Fruit fly (Drosophila melanogaster): Measurements from ENCODE around the gene CG11248.
A peak's percentile ranks its signal among the peaks of the same experiment; 100 is the strongest.

CG11248 gene

DNA sequence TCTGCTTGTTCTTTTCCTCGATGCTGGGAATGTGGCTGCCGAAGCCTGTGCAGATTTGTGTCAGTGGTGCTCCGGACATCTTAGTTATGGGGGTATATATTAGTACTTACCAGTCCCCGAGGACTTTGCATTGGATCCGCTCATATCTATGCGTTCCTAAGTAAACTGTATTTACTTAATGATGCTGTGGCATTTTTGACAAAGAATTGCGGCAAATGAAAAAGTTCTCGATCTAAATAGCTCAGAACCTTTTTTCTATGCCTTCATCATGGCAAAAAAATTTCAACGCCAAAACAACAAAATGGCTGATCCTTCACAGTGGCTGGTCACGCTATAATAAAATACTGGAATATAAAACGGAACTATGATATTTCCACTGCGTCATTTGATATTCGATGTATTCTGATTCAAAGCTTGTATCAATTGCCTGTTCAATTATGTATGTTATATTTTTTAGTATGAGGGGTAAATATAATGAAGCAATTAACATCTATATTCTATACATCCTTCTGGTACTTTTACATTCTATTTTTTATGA is 45.6 kb upstream of the CG11248 start, which contains the start of gene MED1 (continued):
- TF ChIP-seq CG31365 (tag; optimal IDR thresholded peaks at IDR 0.05) (no peak), ro (GFP tag; IDR thresholded peaks at IDR 0.05) (no peak), Atf3 (GFP tag; optimal IDR thresholded peaks at IDR 0.05) (no peak), nmo (GFP tag; optimal IDR thresholded peaks at IDR 0.05) (peak; percentile 37), pum (GFP tag; optimal IDR thresholded peaks at IDR 0.05) (no peak), mam (GFP tag; optimal IDR thresholded peaks at IDR 0.05) (peak; percentile 6), Side (GFP tag; optimal IDR thresholded peaks at IDR 0.05) (no peak), Gug (GFP tag; IDR thresholded peaks at IDR 0.05) (no peak), dati (GFP tag; IDR thresholded peaks at IDR 0.05) (no peak), dysf (GFP tag; IDR thresholded peaks at IDR 0.05) (peak; percentile 36; the same call in 1 of the 3 replicates), Oaz (GFP tag; IDR thresholded peaks at IDR 0.05) (no peak), gfzf (GFP tag; optimal IDR thresholded peaks at IDR 0.05) (peak; percentile 75), slou (GFP tag; optimal IDR thresholded peaks at IDR 0.05) (no peak), hb (GFP tag; IDR thresholded peaks at IDR 0.05; ENCODE audit: partially characterized antibody) (no peak), CG30020 (tag; optimal IDR thresholded peaks at IDR 0.05) (peak; percentile 92), CG10565 (GFP tag; optimal IDR thresholded peaks at IDR 0.05) (no peak), Ravus (GFP tag; IDR thresholded peaks at IDR 0.05) (no peak), CG31441 (GFP tag; IDR thresholded peaks at IDR 0.05) (no peak), crp (GFP tag; optimal IDR thresholded peaks at IDR 0.05) (no peak), CG4404 (GFP tag; IDR thresholded peaks at IDR 0.05) (no peak), pho (GFP tag; optimal IDR thresholded peaks at IDR 0.05) (no peak), CG1792 (GFP tag; optimal IDR thresholded peaks at IDR 0.05) (no peak), sqz (GFP tag; optimal IDR thresholded peaks at IDR 0.05) (no peak), Hmx (GFP tag; optimal IDR thresholded peaks at IDR 0.05) (no peak), BtbVII (GFP tag; optimal IDR thresholded peaks at IDR 0.05) (no peak), CG9817 (tag; optimal IDR thresholded peaks at IDR 0.05) (peak; percentile 24), pros (GFP tag; optimal IDR thresholded peaks at IDR 0.05) (no peak), Hsf (GFP tag; optimal IDR thresholded peaks at IDR 0.05) (peak; percentile 2), slbo (GFP tag; IDR thresholded peaks at IDR 0.05) (0 out of 2 replicates have a peak, but pooled peaks have one; percentile 39), Ssrp (tag; optimal IDR thresholded peaks at IDR 0.05) (peak; percentile 22), dmrt11E (tag; optimal IDR thresholded peaks at IDR 0.05) (peak; percentile 5), CG15514 (GFP tag; optimal IDR thresholded peaks at IDR 0.05) (peak; percentile 49), CG30431 (GFP tag; optimal IDR thresholded peaks at IDR 0.05) (no peak), grau (tag; optimal IDR thresholded peaks at IDR 0.05) (peak; percentile 15), danr (GFP tag; IDR thresholded peaks at IDR 0.05) (no peak), Mes4 (GFP tag; optimal IDR thresholded peaks at IDR 0.05) (no peak), CG10979 (tag; optimal IDR thresholded peaks at IDR 0.05) (peak; percentile 0), CHES-1-like (GFP tag; optimal IDR thresholded peaks at IDR 0.05) (peak; percentile 64), pb (GFP tag; optimal IDR thresholded peaks at IDR 0.05) (no peak), CG6254 (GFP tag; optimal IDR thresholded peaks at IDR 0.05) (no peak), gcm (GFP tag; optimal IDR thresholded peaks at IDR 0.05) (no peak), stwl (tag; optimal IDR thresholded peaks at IDR 0.05) (peak; percentile 71), schlank (tag; optimal IDR thresholded peaks at IDR 0.05) (no peak), CG32532 (GFP tag; IDR thresholded peaks at IDR 0.05) (0 out of 2 replicates have a peak, but pooled peaks have one; percentile 13), row (GFP tag; IDR thresholded peaks at IDR 0.05) (peak; percentile 74), CG11723 (GFP tag; optimal IDR thresholded peaks at IDR 0.05) (no peak), CrebB (tag; optimal IDR thresholded peaks at IDR 0.05) (no peak), Lim3 (GFP tag; IDR thresholded peaks at IDR 0.05) (no peak), CG17385 (GFP tag; optimal IDR thresholded peaks at IDR 0.05) (no peak), CG11504 (tag; optimal IDR thresholded peaks at IDR 0.05) (no peak)
